Fruit fly (Drosophila melanogaster) whole organism, prepupa: ENCODE measurements around the gene CG3764.

Experiments used
- Blimp-1 ChIP-seq: fragments of 200-800 bp; sonication (Bioruptor generic); optimal IDR thresholded peaks from 3 replicates; lab custom pipeline; 2017; ENCODE audit warnings: missing biosample characterization, missing genetic modification characterization, mild to moderate bottlenecking, moderate library complexity, missing genetic modification reagents
- CG10669 ChIP-seq: fragments of 200-800 bp; sonication (Bioruptor generic); optimal IDR thresholded peaks from 3 replicates; lab custom pipeline; 2018; ENCODE audit warnings: missing biosample characterization, mild to moderate bottlenecking, missing genetic modification characterization, moderate library complexity
- CG11294 ChIP-seq: fragments of 200-800 bp; sonication (Bioruptor generic); IDR thresholded peaks from 2 replicates; pipeline ENCODE4 v1.3.6; 2022; ENCODE audit warnings: missing biosample characterization, missing genetic modification characterization
- CG11762 ChIP-seq: fragments of 200-800 bp; sonication (Bioruptor generic); optimal IDR thresholded peaks from 3 replicates; lab custom pipeline; 2016; ENCODE audit warnings: missing biosample characterization, missing genetic modification characterization; ENCODE audit not compliant: insufficient read depth
- CG1621 ChIP-seq: fragments of 200-800 bp; sonication (Bioruptor generic); optimal IDR thresholded peaks from 3 replicates; lab custom pipeline; 2018; ENCODE audit warnings: missing biosample characterization, mild to moderate bottlenecking, missing genetic modification characterization
- CG16779 ChIP-seq: fragments of 200-800 bp; sonication (Bioruptor generic); optimal IDR thresholded peaks from 3 replicates; lab custom pipeline; 2017; ENCODE audit warnings: missing biosample characterization, mild to moderate bottlenecking, missing genetic modification characterization
- CG31627 ChIP-seq: fragments of 200-800 bp; sonication (Bioruptor generic); optimal IDR thresholded peaks from 3 replicates; lab custom pipeline; 2016; ENCODE audit warnings: missing biosample characterization, missing genetic modification characterization
- CG32006 ChIP-seq: fragments of 200-800 bp; sonication (Bioruptor generic); optimal IDR thresholded peaks from 3 replicates; lab custom pipeline; 2017; ENCODE audit warnings: missing biosample characterization, mild to moderate bottlenecking, missing genetic modification characterization
- CG34406 ChIP-seq: fragments of 200-800 bp; sonication (Bioruptor generic); optimal IDR thresholded peaks from 3 replicates; lab custom pipeline; 2016; ENCODE audit warnings: missing biosample characterization, missing genetic modification characterization
- CG3919 ChIP-seq: fragments of 200-800 bp; sonication (Bioruptor generic); optimal IDR thresholded peaks from 3 replicates; lab custom pipeline; 2016; ENCODE audit warnings: missing biosample characterization, missing genetic modification characterization
- CG4318 ChIP-seq: fragments of 200-800 bp; sonication (Bioruptor generic); optimal IDR thresholded peaks from 3 replicates; lab custom pipeline; 2017; ENCODE audit warnings: missing biosample characterization, mild to moderate bottlenecking, missing genetic modification characterization
- CG6163 ChIP-seq: fragments of 200-800 bp; sonication (Bioruptor generic); IDR thresholded peaks from 3 replicates; pipeline ENCODE4 v1.3.6; 2022; ENCODE audit warnings: missing biosample characterization, missing genetic modification characterization
- CG6276 ChIP-seq: fragments of 200-800 bp; sonication (Bioruptor generic); optimal IDR thresholded peaks from 2 replicates; lab custom pipeline; 2017; ENCODE audit warnings: missing biosample characterization, mild to moderate bottlenecking, missing genetic modification characterization
- CG6792 ChIP-seq: fragments of 200-800 bp; sonication (Bioruptor generic); optimal IDR thresholded peaks from 3 replicates; lab custom pipeline; 2016; ENCODE audit warnings: missing biosample characterization, missing genetic modification characterization
- CG6808 ChIP-seq: fragments of 200-800 bp; sonication (Bioruptor generic); optimal IDR thresholded peaks from 3 replicates; lab custom pipeline; 2017; ENCODE audit warnings: missing biosample characterization, missing genetic modification characterization, mild to moderate bottlenecking, moderate library complexity, missing genetic modification reagents
- CG8119 ChIP-seq: fragments of 200-800 bp; sonication (Bioruptor generic); IDR thresholded peaks from 3 replicates; pipeline ENCODE4 v1.3.6; 2022; ENCODE audit warnings: missing biosample characterization, missing genetic modification characterization
- CG8319 ChIP-seq: fragments of 200-800 bp; sonication (Bioruptor generic); optimal IDR thresholded peaks from 3 replicates; lab custom pipeline; 2016; ENCODE audit warnings: missing biosample characterization, missing genetic modification characterization
- CG8632 ChIP-seq: fragments of 200-800 bp; sonication (Bioruptor generic); optimal IDR thresholded peaks from 3 replicates; lab custom pipeline; 2016; ENCODE audit warnings: missing biosample characterization, missing genetic modification characterization
- CG9139 ChIP-seq: fragments of 200-800 bp; sonication (Bioruptor generic); optimal IDR thresholded peaks from 3 replicates; lab custom pipeline; 2017; ENCODE audit warnings: missing biosample characterization, mild to moderate bottlenecking, missing genetic modification characterization
- Eip75B ChIP-seq: fragments of 200-800 bp; sonication (Bioruptor generic); optimal IDR thresholded peaks from 3 replicates; lab custom pipeline; 2016; ENCODE audit warnings: missing biosample characterization, missing genetic modification characterization
- Eip78C ChIP-seq: fragments of 200-800 bp; sonication (Bioruptor generic); peaks from one replicate; lab custom pipeline; 2016; ENCODE audit warnings: missing biosample characterization, missing genetic modification characterization
- Eip93F ChIP-seq: fragments of 200-800 bp; sonication (Bioruptor generic); optimal IDR thresholded peaks from 2 replicates; lab custom pipeline; 2016; ENCODE audit warnings: missing biosample characterization, mild to moderate bottlenecking, missing genetic modification characterization
- Ets21C ChIP-seq: fragments of 200-800 bp; sonication (Bioruptor generic); optimal IDR thresholded peaks from 3 replicates; lab custom pipeline; 2016; ENCODE audit warnings: missing biosample characterization, missing genetic modification characterization
- Ets96B ChIP-seq: fragments of 200-800 bp; optimal IDR thresholded peaks from 2 replicates; lab custom pipeline; 2019; ENCODE audit warnings: missing biosample characterization, mild to moderate bottlenecking, missing genetic modification characterization, moderate library complexity
- Gug ChIP-seq: fragments of 200-800 bp; sonication (Bioruptor generic); IDR thresholded peaks from 2 replicates; pipeline ENCODE4 v1.3.6; 2022; ENCODE audit warnings: missing biosample characterization, missing genetic modification characterization
- Hr38 ChIP-seq: sonication (Bioruptor generic); optimal IDR thresholded peaks from 2 replicates; lab custom pipeline; 2016; ENCODE audit warnings: missing biosample characterization, missing genetic modification characterization
- Met ChIP-seq: fragments of 200-800 bp; sonication (Bioruptor generic); optimal IDR thresholded peaks from 3 replicates; lab custom pipeline; 2016; ENCODE audit warnings: missing biosample characterization, missing genetic modification characterization
- OdsH ChIP-seq: fragments of 200-800 bp; sonication (Bioruptor generic); optimal IDR thresholded peaks from 3 replicates; lab custom pipeline; 2016; ENCODE audit warnings: missing biosample characterization, missing genetic modification characterization
- Smox ChIP-seq: fragments of 200-800 bp; sonication (Bioruptor generic); optimal IDR thresholded peaks from 3 replicates; lab custom pipeline; 2016; ENCODE audit warnings: missing biosample characterization, missing genetic modification characterization
- Sox102F ChIP-seq: fragments of 200-800 bp; sonication (Bioruptor generic); optimal IDR thresholded peaks from 2 replicates; lab custom pipeline; 2016; ENCODE audit warnings: missing biosample characterization, mild to moderate bottlenecking, missing genetic modification characterization
- Sox14 ChIP-seq: fragments of 200-800 bp; sonication (Bioruptor generic); optimal IDR thresholded peaks from 3 replicates; lab custom pipeline; 2016; ENCODE audit warnings: missing biosample characterization, missing genetic modification characterization
- Sox15 ChIP-seq: fragments of 200-800 bp; sonication (Bioruptor generic); optimal IDR thresholded peaks from 3 replicates; lab custom pipeline; 2016; ENCODE audit warnings: missing biosample characterization, missing genetic modification characterization
- achi ChIP-seq: fragments of 200-800 bp; sonication (Bioruptor generic); optimal IDR thresholded peaks from 3 replicates; lab custom pipeline; 2016; ENCODE audit warnings: missing biosample characterization, missing genetic modification characterization
- acj6 ChIP-seq: fragments of 200-800 bp; sonication (Bioruptor generic); optimal IDR thresholded peaks from 3 replicates; lab custom pipeline; 2016; ENCODE audit warnings: missing biosample characterization, missing genetic modification characterization
- dac ChIP-seq: fragments of 200-800 bp; sonication (Bioruptor generic); optimal IDR thresholded peaks from 2 replicates; lab custom pipeline; 2017; ENCODE audit warnings: missing biosample characterization, mild to moderate bottlenecking, missing genetic modification characterization
- esn ChIP-seq: fragments of 200-800 bp; sonication (Bioruptor generic); optimal IDR thresholded peaks from 2 replicates; lab custom pipeline; 2016; ENCODE audit warnings: missing biosample characterization, mild to moderate bottlenecking, missing genetic modification characterization, moderate library complexity
- fd59A ChIP-seq: fragments of 200-800 bp; sonication (Bioruptor generic); optimal IDR thresholded peaks from 2 replicates; lab custom pipeline; 2017; ENCODE audit warnings: missing biosample characterization, mild to moderate bottlenecking, missing genetic modification characterization, missing genetic modification reagents
- fd85E ChIP-seq: fragments of 200-800 bp; sonication (Bioruptor generic); optimal IDR thresholded peaks from 3 replicates; lab custom pipeline; 2016; ENCODE audit warnings: missing biosample characterization, missing genetic modification characterization
- lz ChIP-seq: fragments of 200-800 bp; sonication (Bioruptor generic); optimal IDR thresholded peaks from 3 replicates; lab custom pipeline; 2016; ENCODE audit warnings: missing biosample characterization, missing genetic modification characterization
- net ChIP-seq: fragments of 200-800 bp; sonication (Bioruptor generic); optimal IDR thresholded peaks from 3 replicates; lab custom pipeline; 2016; ENCODE audit warnings: missing biosample characterization, missing genetic modification characterization
- salr ChIP-seq, 2 experiments: fragments of 200-800 bp; sonication (Bioruptor generic); optimal IDR thresholded peaks; 3 replicates each; lab custom pipeline; 2016 to 2018; ENCODE audit warnings: missing biosample characterization in 2 of 2, missing genetic modification characterization in 2 of 2, mild to moderate bottlenecking in 1 of 2
- spab ChIP-seq: fragments of 200-800 bp; sonication (Bioruptor generic); optimal IDR thresholded peaks from 2 replicates; lab custom pipeline; 2017; ENCODE audit warnings: missing biosample characterization, mild to moderate bottlenecking, missing genetic modification characterization, missing genetic modification reagents
- ss ChIP-seq, 2 experiments: fragments of 200-800 bp; sonication (Bioruptor generic); optimal IDR thresholded peaks; 2 replicates in 1 of 2; 3 replicates in 1 of 2; lab custom pipeline; 2017 to 2018; ENCODE audit warnings: mild to moderate bottlenecking in 2 of 2, missing biosample characterization in 2 of 2, missing genetic modification characterization in 2 of 2, moderate library complexity in 1 of 2
- svp ChIP-seq: fragments of 200-800 bp; sonication (Bioruptor generic); peaks from one replicate; lab custom pipeline; 2016; ENCODE audit warnings: missing biosample characterization, missing genetic modification characterization
- topi ChIP-seq: fragments of 200-800 bp; sonication (Bioruptor generic); optimal IDR thresholded peaks from 3 replicates; lab custom pipeline; 2016; ENCODE audit warnings: missing biosample characterization, missing genetic modification characterization
- vri ChIP-seq: fragments of 200-800 bp; sonication (Bioruptor generic); optimal IDR thresholded peaks from 3 replicates; lab custom pipeline; 2016; ENCODE audit warnings: missing biosample characterization, mild to moderate bottlenecking, missing genetic modification characterization

CG3764 gene

DNA sequence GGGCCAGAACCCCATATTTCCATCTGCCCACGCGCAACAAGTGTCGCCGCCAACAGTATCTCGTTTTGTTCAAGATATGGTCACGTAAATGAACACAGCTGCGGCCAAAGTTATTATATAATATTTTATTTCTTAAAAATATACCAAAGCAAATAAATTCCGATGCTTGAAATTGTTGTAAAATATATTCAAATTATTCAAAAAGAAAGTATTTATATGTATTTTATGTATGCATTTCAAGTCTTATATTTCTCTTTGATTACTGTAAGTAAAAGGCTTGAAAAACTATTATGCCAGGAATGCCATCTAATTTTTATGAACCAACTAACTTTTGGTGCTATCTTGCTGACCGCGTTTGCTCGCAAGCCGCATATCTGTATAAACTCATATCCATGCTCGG, 23.2 kb downstream of the CG3764 start (continued):
- TF ChIP-seq Gug (peak; percentile 51), CG9139 (no peak), CG6276 (GFP tag; lab: Kevin White, UChicago) (peak; percentile 76), Eip78C (GFP tag; lab: Kevin White, UChicago) (peak; percentile 98), CG11762 (GFP tag; lab: Kevin White, UChicago) (peak; percentile 77), Ets96B (tag; lab: Kevin White, UChicago) (peak; percentile 85), dac (GFP tag; lab: Kevin White, UChicago) (no peak), CG10669 (GFP tag; lab: Kevin White, UChicago) (no peak), CG11294 (GFP tag; lab: Robert Waterston, UW) (0 out of 2 replicates have a peak, but pooled peaks have one; percentile 19), salr (GFP tag; optimal IDR thresholded peaks at IDR 0.05; lab: Kevin White, UChicago) (peak in 1 of 2 experiments; percentile 37), CG1621 (peak; percentile 69), Smox (peak; percentile 82), Sox15 (peak; percentile 67), CG8319 (peak; percentile 54), CG32006 (peak; percentile 85), OdsH (GFP tag; lab: Kevin White, UChicago) (no peak), CG6163 (peak; percentile 76; the same call in 2 of the 3 replicates), CG3919 (peak; percentile 83), CG16779 (tag; lab: Kevin White, UChicago) (peak; percentile 57), achi (GFP tag; lab: Kevin White, UChicago) (peak; percentile 82), Eip75B (GFP tag; lab: Kevin White, UChicago) (no peak), Sox14 (GFP tag; lab: Kevin White, UChicago) (peak; percentile 77), CG6808 (GFP tag; lab: Kevin White, UChicago) (peak; percentile 88), ss (GFP tag; optimal IDR thresholded peaks at IDR 0.05; lab: Kevin White, UChicago) (peak; percentile 88 to 90)
- TF ChIP-seq, all 60 proteins: peak for 49

DNA sequence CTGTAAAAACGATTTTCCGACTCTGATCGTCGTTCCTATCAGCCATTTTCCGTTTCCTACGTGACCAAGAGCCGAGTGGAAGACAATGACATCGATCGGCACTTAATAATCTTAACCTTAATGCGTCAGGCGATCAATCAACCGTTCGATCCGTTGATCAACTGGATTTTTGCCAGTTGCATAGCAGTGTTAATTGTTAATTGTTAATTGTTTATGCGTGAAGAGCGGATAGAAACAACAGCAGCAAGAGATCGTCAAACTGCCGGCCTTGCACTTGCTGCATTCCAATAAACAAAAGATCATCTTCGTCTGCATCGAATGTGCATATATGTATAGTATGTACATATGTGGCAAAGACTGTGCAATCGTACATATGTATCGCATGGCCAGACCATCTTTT, 23.8 kb downstream of the CG3764 start:
- TF ChIP-seq svp (GFP tag; lab: Kevin White, UChicago) (peak; percentile 80), net (GFP tag; lab: Kevin White, UChicago) (no peak), Ets21C (no peak), Sox102F (GFP tag; lab: Kevin White, UChicago) (no peak), CG8632 (GFP tag; lab: Kevin White, UChicago) (no peak)
- TF ChIP-seq, all 60 proteins: peak for 1

DNA sequence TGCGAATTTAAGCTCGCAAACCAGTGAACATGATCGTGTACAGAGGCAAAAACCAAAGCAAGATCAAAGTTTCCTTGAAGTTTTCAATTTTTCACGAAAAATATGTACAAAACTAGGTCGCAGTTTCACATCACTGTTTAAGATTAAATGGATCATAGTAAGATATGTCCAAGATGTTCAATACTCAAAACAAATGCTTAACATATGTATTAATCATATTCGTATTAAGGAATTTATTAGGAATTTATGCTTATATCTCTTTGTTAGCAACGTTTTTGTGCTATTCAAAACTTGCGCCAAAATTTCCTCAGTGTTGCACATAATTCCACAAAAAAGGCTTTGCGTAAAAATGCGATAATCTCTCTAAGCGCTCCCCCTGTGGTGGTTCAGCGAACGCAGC, 25.0 kb downstream of the CG3764 start:
- TF ChIP-seq Eip78C (GFP tag; lab: Kevin White, UChicago) (peak; percentile 76), Hr38 (GFP tag; lab: Kevin White, UChicago) (no peak), CG31627 (no peak), dac (GFP tag; lab: Kevin White, UChicago) (no peak), Sox15 (no peak), lz (GFP tag; lab: Kevin White, UChicago) (no peak), Met (no peak), Sox14 (GFP tag; lab: Kevin White, UChicago) (no peak), CG6163 (no peak), CG11294 (GFP tag; lab: Robert Waterston, UW) (no peak), CG6808 (GFP tag; lab: Kevin White, UChicago) (peak; percentile 2), spab (no peak), CG11762 (GFP tag; lab: Kevin White, UChicago) (no peak), vri (GFP tag; lab: Kevin White, UChicago) (no peak), CG4318 (GFP tag; lab: Kevin White, UChicago) (no peak), fd59A (GFP tag; lab: Kevin White, UChicago) (no peak), net (GFP tag; lab: Kevin White, UChicago) (peak; percentile 5), OdsH (GFP tag; lab: Kevin White, UChicago) (peak; percentile 18), Ets96B (tag; lab: Kevin White, UChicago) (no peak), Ets21C (no peak), CG9139 (no peak), esn (GFP tag; lab: Kevin White, UChicago) (no peak), CG6792 (GFP tag; lab: Kevin White, UChicago) (no peak), topi (GFP tag; lab: Kevin White, UChicago) (no peak), CG8119 (GFP tag; lab: Robert Waterston, UW) (peak; percentile 53), CG6276 (GFP tag; lab: Kevin White, UChicago) (peak; percentile 41), ss (GFP tag; optimal IDR thresholded peaks at IDR 0.05; lab: Kevin White, UChicago) (no peak), fd85E (GFP tag; lab: Kevin White, UChicago) (no peak), Eip93F (GFP tag; lab: Kevin White, UChicago) (no peak), Smox (no peak), acj6 (GFP tag; lab: Kevin White, UChicago) (peak; percentile 23), CG34406 (GFP tag; lab: Kevin White, UChicago) (no peak), salr (GFP tag; optimal IDR thresholded peaks at IDR 0.05; lab: Kevin White, UChicago) (no peak), Blimp-1 (GFP tag; lab: Kevin White, UChicago) (no peak)
